Worm (Caenorhabditis elegans) whole organism, mixed stage, embryonic: Measurements from ENCODE around the gene C24B9.3.

Experiments
- M03D4.4 ChIP-seq: sonication (generic microtip); optimal IDR thresholded peaks from 2 replicates; lab custom pipeline; 2017; ENCODE audit warnings: mild to moderate bottlenecking, missing genetic modification characterization, missing compliant biosample characterization
- bed-3 ChIP-seq: fragments of 200-800 bp; sonication (Bioruptor generic); optimal IDR thresholded peaks from 3 replicates; lab custom pipeline; 2018; ENCODE audit warnings: mild to moderate bottlenecking, missing genetic modification characterization, moderate library complexity, missing compliant biosample characterization
- blmp-1 ChIP-seq: fragments of 150-350 bp; optimal IDR thresholded peaks from 2 replicates; lab custom pipeline; 2014; ENCODE audit warnings: missing biosample characterization, missing genetic modification characterization
- ceh-39 ChIP-seq: fragments of 150-350 bp; optimal IDR thresholded peaks from 2 replicates; lab custom pipeline; 2014; ENCODE audit warnings: missing biosample characterization, missing genetic modification characterization
- ceh-43 ChIP-seq: fragments of 200-800 bp; sonication (Bioruptor generic); optimal IDR thresholded peaks from 2 replicates; lab custom pipeline; 2018; ENCODE audit warnings: mild to moderate bottlenecking, missing genetic modification characterization, moderate library complexity, missing compliant biosample characterization
- ceh-83 ChIP-seq: fragments of 200-800 bp; sonication (Bioruptor generic); optimal IDR thresholded peaks from 2 replicates; lab custom pipeline; 2018; ENCODE audit warnings: mild to moderate bottlenecking, missing genetic modification characterization, missing compliant biosample characterization
- ces-1 ChIP-seq: fragments of 150-350 bp; optimal IDR thresholded peaks from 2 replicates; lab custom pipeline; 2014; ENCODE audit warnings: missing biosample characterization, missing genetic modification reagents, missing genetic modification characterization
- cnd-1 ChIP-seq: fragments of 200-800 bp; sonication (Bioruptor generic); optimal IDR thresholded peaks from 2 replicates; lab custom pipeline; 2018; ENCODE audit warnings: mild to moderate bottlenecking, missing genetic modification characterization, missing compliant biosample characterization
- drap-1 ChIP-seq: fragments of 200-800 bp; sonication (Bioruptor generic); optimal IDR thresholded peaks from 3 replicates; lab custom pipeline; 2018; ENCODE audit warnings: mild to moderate bottlenecking, missing genetic modification characterization, missing compliant biosample characterization
- elt-1 ChIP-seq: sonication (generic microtip); optimal IDR thresholded peaks from 2 replicates; lab custom pipeline; 2017; ENCODE audit warnings: missing genetic modification characterization, mild to moderate bottlenecking, missing compliant biosample characterization, antibody characterized with exemption, moderate library complexity, borderline replicate concordance; ENCODE audit not compliant: insufficient read depth
- elt-3 ChIP-seq: fragments of 150-350 bp; optimal IDR thresholded peaks from 2 replicates; lab custom pipeline; 2014; ENCODE audit warnings: missing biosample characterization, missing genetic modification characterization
- flh-1 ChIP-seq: fragments of 200-800 bp; sonication (Bioruptor generic); optimal IDR thresholded peaks from 2 replicates; lab custom pipeline; 2018; ENCODE audit warnings: mild to moderate bottlenecking, missing genetic modification characterization, moderate library complexity, missing compliant biosample characterization
- ham-2 ChIP-seq: fragments of 200-800 bp; sonication (Bioruptor generic); optimal IDR thresholded peaks from 2 replicates; lab custom pipeline; 2018; ENCODE audit warnings: mild to moderate bottlenecking, missing genetic modification characterization, missing compliant biosample characterization
- hlh-1 ChIP-seq: fragments of 150-350 bp; optimal IDR thresholded peaks from 2 replicates; lab custom pipeline; 2014; ENCODE audit warnings: missing biosample characterization, missing genetic modification reagents, missing genetic modification characterization
- lin-13 ChIP-seq: fragments of 150-350 bp; optimal IDR thresholded peaks from 2 replicates; lab custom pipeline; 2014; ENCODE audit warnings: missing biosample characterization, missing genetic modification characterization
- lin-32 ChIP-seq: fragments of 200-800 bp; sonication (Bioruptor generic); optimal IDR thresholded peaks from 2 replicates; lab custom pipeline; 2018; ENCODE audit warnings: mild to moderate bottlenecking, missing genetic modification characterization, missing compliant biosample characterization
- lsy-2 ChIP-seq: fragments of 150-350 bp; optimal IDR thresholded peaks from 2 replicates; lab custom pipeline; 2014; ENCODE audit warnings: missing biosample characterization, missing genetic modification characterization
- mab-5 ChIP-seq: fragments of 150-350 bp; optimal IDR thresholded peaks from 2 replicates; lab custom pipeline; 2014; ENCODE audit warnings: missing biosample characterization, missing genetic modification characterization
- mep-1 ChIP-seq: fragments of 150-350 bp; optimal IDR thresholded peaks from 2 replicates; lab custom pipeline; 2017; ENCODE audit warnings: missing biosample characterization, missing genetic modification reagents, missing genetic modification characterization, inconsistent platforms
- mls-2 ChIP-seq: sonication (generic microtip); optimal IDR thresholded peaks from 2 replicates; lab custom pipeline; 2016; ENCODE audit warnings: mild to moderate bottlenecking, missing genetic modification characterization, moderate library complexity, missing compliant biosample characterization
- nhr-12 ChIP-seq: fragments of 150-350 bp; optimal IDR thresholded peaks from 2 replicates; lab custom pipeline; 2014; ENCODE audit warnings: missing biosample characterization, missing genetic modification characterization
- nhr-2 ChIP-seq: fragments of 150-350 bp; optimal IDR thresholded peaks from 2 replicates; lab custom pipeline; 2014; ENCODE audit warnings: missing biosample characterization, missing genetic modification characterization
- nhr-237 ChIP-seq: fragments of 150-350 bp; optimal IDR thresholded peaks from 2 replicates; lab custom pipeline; 2014; ENCODE audit warnings: missing biosample characterization, missing genetic modification characterization
- nhr-28 ChIP-seq: fragments of 150-350 bp; optimal IDR thresholded peaks from 2 replicates; lab custom pipeline; 2014; ENCODE audit warnings: missing biosample characterization, missing genetic modification characterization
- nhr-76 ChIP-seq: sonication (generic microtip); optimal IDR thresholded peaks from 2 replicates; lab custom pipeline; 2017; ENCODE audit warnings: missing biosample characterization, missing genetic modification characterization
- pha-4 ChIP-seq: fragments of 150-350 bp; optimal IDR thresholded peaks from 2 replicates; lab custom pipeline; 2018; ENCODE audit warnings: missing biosample characterization, missing genetic modification reagents, missing genetic modification characterization
- sem-2 ChIP-seq: fragments of 200-800 bp; sonication (Bioruptor generic); optimal IDR thresholded peaks from 2 replicates; lab custom pipeline; 2018; ENCODE audit warnings: mild to moderate bottlenecking, missing genetic modification characterization, missing compliant biosample characterization
- snpc-4 ChIP-seq: fragments of 150-350 bp; optimal IDR thresholded peaks from 2 replicates; lab custom pipeline; 2014; ENCODE audit warnings: missing biosample characterization, missing genetic modification characterization
- sptf-1 ChIP-seq: sonication (generic microtip); optimal IDR thresholded peaks from 2 replicates; lab custom pipeline; 2017; ENCODE audit warnings: mild to moderate bottlenecking, missing genetic modification characterization, moderate library complexity, missing compliant biosample characterization
- tbx-8 ChIP-seq: fragments of 200-800 bp; sonication (Bioruptor generic); optimal IDR thresholded peaks from 2 replicates; lab custom pipeline; 2018; ENCODE audit warnings: mild to moderate bottlenecking, missing genetic modification characterization, moderate library complexity, missing compliant biosample characterization
- unc-120 ChIP-seq: sonication (generic microtip); optimal IDR thresholded peaks from 2 replicates; lab custom pipeline; 2017; ENCODE audit warnings: missing genetic modification characterization, missing compliant biosample characterization; ENCODE audit not compliant: poor library complexity, severe bottlenecking
- unc-39 ChIP-seq: fragments of 150-350 bp; optimal IDR thresholded peaks from 2 replicates; lab custom pipeline; 2014; ENCODE audit warnings: missing biosample characterization, missing genetic modification characterization
- unc-62 ChIP-seq: fragments of 150-350 bp; optimal IDR thresholded peaks from 2 replicates; lab custom pipeline; 2014; ENCODE audit warnings: missing biosample characterization, missing genetic modification reagents, missing genetic modification characterization
- zip-8 ChIP-seq: fragments of 150-350 bp; optimal IDR thresholded peaks from 2 replicates; lab custom pipeline; 2014; ENCODE audit warnings: missing biosample characterization, missing genetic modification characterization
- ztf-11 ChIP-seq: fragments of 150-350 bp; optimal IDR thresholded peaks from 2 replicates; lab custom pipeline; 2014; ENCODE audit warnings: missing biosample characterization, missing genetic modification characterization

Gene C24B9.3

DNA sequence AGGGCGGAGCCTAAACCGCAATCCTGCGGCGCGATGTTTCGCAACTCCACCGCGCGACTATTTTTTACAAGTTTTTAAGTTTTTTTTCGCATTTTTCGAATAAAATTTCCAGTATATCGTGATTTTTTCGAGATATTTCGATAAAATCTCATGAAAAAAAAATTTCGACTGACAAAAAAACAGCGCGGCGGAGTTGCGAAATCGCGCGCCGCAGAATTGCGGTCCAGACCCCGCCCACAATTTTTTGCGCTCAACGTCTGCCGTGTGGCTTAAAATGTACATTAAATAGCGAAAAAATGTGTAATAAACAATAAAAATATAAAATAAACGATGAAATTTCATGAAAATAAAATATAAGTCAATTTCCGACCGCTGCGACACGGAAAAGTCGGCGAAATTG, 13.7 kb downstream of the C24B9.3 start:
- no peak for TF ChIP-seq sem-2
- peak; percentile 27 for TF ChIP-seq sptf-1 (tag; lab: Kevin White, UChicago)
- TF ChIP-seq elt-3 (tag; lab: Kevin White, UChicago) = no peak
- no peak for TF ChIP-seq mep-1 (tag; lab: Kevin White, UChicago)
- no peak for TF ChIP-seq zip-8 (tag; lab: Kevin White, UChicago)
- TF ChIP-seq, all 35 proteins: peak for 1

DNA sequence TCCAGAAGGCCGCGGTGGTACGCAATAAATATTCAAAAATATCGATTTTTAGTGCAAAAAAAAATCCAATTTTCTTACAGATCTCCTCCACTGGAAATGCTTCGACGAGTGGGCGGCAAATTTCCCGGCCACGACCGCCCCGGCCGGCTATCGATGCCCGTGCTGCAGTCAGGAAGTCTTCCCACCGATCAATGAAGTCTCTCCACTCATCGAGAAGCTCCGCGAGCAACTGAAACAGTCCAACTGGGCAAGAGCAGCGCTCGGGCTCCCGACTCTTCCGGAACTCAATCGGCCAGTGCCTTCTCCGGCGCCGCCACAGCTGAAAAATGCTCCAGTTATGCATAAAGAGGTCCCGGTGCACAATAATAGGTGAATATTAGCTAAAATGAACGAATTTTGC, 15.5 kb downstream of the C24B9.3 start, which contains the start of gene Y45G12B.3:
Gene Y45G12B.3, minus strand, starts transcription at position 320 of the 400 bp plus-strand sequence.
- no peak for TF ChIP-seq lin-32 (GFP tag; lab: Kevin White, UChicago)

DNA sequence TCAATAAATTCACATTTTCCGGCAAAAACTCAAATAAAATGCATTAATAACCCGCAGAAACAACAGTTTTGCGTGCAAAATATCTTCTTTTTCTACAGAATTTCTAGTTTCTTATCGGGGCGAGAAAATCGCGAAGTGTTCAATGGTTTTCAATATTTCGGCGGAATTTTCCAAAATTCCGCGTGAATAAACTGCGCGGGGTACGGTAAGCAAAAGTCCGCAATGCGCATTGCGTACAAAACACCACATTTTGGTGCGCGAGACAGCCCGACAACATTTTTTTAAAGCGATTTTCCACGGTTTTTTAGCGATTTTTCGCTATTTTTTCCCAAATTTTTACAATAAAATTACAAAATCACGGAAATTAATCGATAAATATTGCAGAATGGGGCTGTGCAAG, 17.0 kb downstream of the C24B9.3 start, which contains the start of gene Y45G12B.2:
Gene Y45G12B.2, plus strand, starts transcription at position 383 of the 400 bp plus-strand sequence.
- no peak for TF ChIP-seq lin-32 (GFP tag; lab: Kevin White, UChicago)
- peak; percentile 52 for TF ChIP-seq mep-1 (tag; lab: Kevin White, UChicago)
- TF ChIP-seq ceh-83 = no peak
- no peak for TF ChIP-seq elt-1
- TF ChIP-seq pha-4 = peak; percentile 40
- TF ChIP-seq ceh-43 (GFP tag; lab: Kevin White, UChicago) = no peak
- TF ChIP-seq unc-120 (tag; lab: Kevin White, UChicago) = no peak
- no peak for TF ChIP-seq nhr-2 (tag; lab: Kevin White, UChicago)
- no peak for TF ChIP-seq ham-2 (GFP tag; lab: Kevin White, UChicago)
- no peak for TF ChIP-seq drap-1 (GFP tag; lab: Kevin White, UChicago)
- TF ChIP-seq nhr-12 (tag; lab: Kevin White, UChicago) = no peak
- TF ChIP-seq mls-2 (tag; lab: Kevin White, UChicago) = peak; percentile 12
- TF ChIP-seq bed-3 (GFP tag; lab: Kevin White, UChicago) = no peak
- TF ChIP-seq M03D4.4 (tag; lab: Kevin White, UChicago) = no peak
- no peak for TF ChIP-seq hlh-1 (tag; lab: Kevin White, UChicago)
- TF ChIP-seq elt-3 (tag; lab: Kevin White, UChicago) = no peak
- TF ChIP-seq sem-2 = no peak
- TF ChIP-seq mab-5 (tag; lab: Kevin White, UChicago) = no peak
- TF ChIP-seq lsy-2 (tag; lab: Kevin White, UChicago) = peak; percentile 98
- no peak for TF ChIP-seq nhr-76 (tag; lab: Kevin White, UChicago)
- TF ChIP-seq cnd-1 = no peak
- TF ChIP-seq ztf-11 (tag; lab: Kevin White, UChicago) = no peak
- peak; percentile 48 for TF ChIP-seq lin-13 (tag; lab: Kevin White, UChicago)
- no peak for TF ChIP-seq unc-39 (tag; lab: Kevin White, UChicago)
- no peak for TF ChIP-seq tbx-8 (GFP tag; lab: Kevin White, UChicago)
- peak; percentile 41 for TF ChIP-seq nhr-237
- TF ChIP-seq snpc-4 = no peak
- TF ChIP-seq flh-1 (GFP tag; lab: Kevin White, UChicago) = no peak
- no peak for TF ChIP-seq blmp-1 (tag; lab: Kevin White, UChicago)
- no peak for TF ChIP-seq zip-8 (tag; lab: Kevin White, UChicago)
- TF ChIP-seq unc-62 = no peak
- no peak for TF ChIP-seq ceh-39
- TF ChIP-seq nhr-28 = no peak
- peak; percentile 45 for TF ChIP-seq sptf-1 (tag; lab: Kevin White, UChicago)
- peak; percentile 49 for TF ChIP-seq ces-1

DNA sequence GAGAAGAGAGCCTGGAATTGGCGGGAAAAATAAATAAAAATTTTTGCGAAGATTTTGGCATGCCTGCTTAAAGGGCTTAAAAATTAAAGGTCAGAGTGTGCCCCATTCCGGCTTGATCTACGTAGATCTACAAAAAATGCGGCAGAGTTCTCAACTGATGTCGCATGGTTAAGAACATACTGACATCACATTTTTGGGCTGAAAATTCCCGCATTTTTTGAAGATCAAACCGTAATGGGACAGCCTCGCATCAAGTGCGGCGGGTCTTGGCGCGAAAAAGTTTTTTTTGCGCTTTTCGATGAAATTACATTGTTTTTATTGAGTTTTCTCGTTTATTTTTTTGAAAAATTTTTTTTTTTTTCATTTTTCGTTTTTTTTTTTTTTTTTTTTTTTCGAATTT, 20.5 kb downstream of the C24B9.3 start:
- TF ChIP-seq mab-5 (tag; lab: Kevin White, UChicago) (no peak), bed-3 (GFP tag; lab: Kevin White, UChicago) (no peak), nhr-12 (tag; lab: Kevin White, UChicago) (no peak), nhr-2 (tag; lab: Kevin White, UChicago) (no peak), ceh-43 (GFP tag; lab: Kevin White, UChicago) (no peak), unc-120 (tag; lab: Kevin White, UChicago) (no peak), zip-8 (tag; lab: Kevin White, UChicago) (no peak), nhr-28 (no peak)
